Worm (Caenorhabditis elegans): ENCODE measurements around the gene T25D10.1.

ce11 chrII:6391195-6391594 lies 12.0 kb upstream of the T25D10.1 start, which contains the start of gene F58F12.3:
- TF ChIP-seq madf-2 (tag; optimal IDR thresholded peaks at IDR 0.05) (no peak), ceh-2 (tag; optimal IDR thresholded peaks at IDR 0.05) (no peak), ceh-24 (tag; optimal IDR thresholded peaks at IDR 0.05) (no peak), ceh-18 (tag; optimal IDR thresholded peaks at IDR 0.05) (no peak), ama-1 (optimal IDR thresholded peaks at IDR 0.05) (no peak), ceh-31 (tag; optimal IDR thresholded peaks at IDR 0.05) (no peak), nhr-11 (tag; optimal IDR thresholded peaks at IDR 0.05) (no peak), ahr-1 (tag; optimal IDR thresholded peaks at IDR 0.05) (no peak), C08G9.2 (tag; optimal IDR thresholded peaks at IDR 0.05) (no peak), sox-4 (tag; optimal IDR thresholded peaks at IDR 0.05) (no peak), ceh-48 (tag; optimal IDR thresholded peaks at IDR 0.05) (no peak), pha-4 (tag; optimal IDR thresholded peaks at IDR 0.05) (no peak), ceh-30 (tag; optimal IDR thresholded peaks at IDR 0.05) (no peak), K09A11.1 (tag; optimal IDR thresholded peaks at IDR 0.05; ENCODE audit: insufficient read depth) (no peak)
